Fruit fly (Drosophila melanogaster) whole organism, prepupa: ENCODE measurements around the gene idc.
A peak's percentile ranks its signal among the peaks of the same experiment; 100 is the strongest.

ENCODE experiments used
- Blimp-1 ChIP-seq: fragments of 200-800 bp; sonication (Bioruptor generic); optimal IDR thresholded peaks from 3 replicates; lab custom pipeline; 2017; ENCODE audit warnings: missing biosample characterization, missing genetic modification characterization, mild to moderate bottlenecking, moderate library complexity, missing genetic modification reagents
- CG10631 ChIP-seq: fragments of 200-800 bp; sonication (Bioruptor generic); optimal IDR thresholded peaks from 2 replicates; lab custom pipeline; 2016; ENCODE audit warnings: missing biosample characterization, missing genetic modification characterization
- CG11762 ChIP-seq: fragments of 200-800 bp; sonication (Bioruptor generic); optimal IDR thresholded peaks from 3 replicates; lab custom pipeline; 2016; ENCODE audit warnings: missing biosample characterization, missing genetic modification characterization; ENCODE audit not compliant: insufficient read depth
- CG15336 ChIP-seq: fragments of 200-800 bp; sonication (Bioruptor generic); IDR thresholded peaks from 2 replicates; pipeline ENCODE4 v1.3.6; 2022; ENCODE audit warnings: missing biosample characterization, missing genetic modification characterization
- CG1621 ChIP-seq: fragments of 200-800 bp; sonication (Bioruptor generic); optimal IDR thresholded peaks from 3 replicates; lab custom pipeline; 2018; ENCODE audit warnings: missing biosample characterization, mild to moderate bottlenecking, missing genetic modification characterization
- CG16779 ChIP-seq: fragments of 200-800 bp; sonication (Bioruptor generic); optimal IDR thresholded peaks from 3 replicates; lab custom pipeline; 2017; ENCODE audit warnings: missing biosample characterization, mild to moderate bottlenecking, missing genetic modification characterization
- CG31627 ChIP-seq: fragments of 200-800 bp; sonication (Bioruptor generic); optimal IDR thresholded peaks from 3 replicates; lab custom pipeline; 2016; ENCODE audit warnings: missing biosample characterization, missing genetic modification characterization
- CG32006 ChIP-seq: fragments of 200-800 bp; sonication (Bioruptor generic); optimal IDR thresholded peaks from 3 replicates; lab custom pipeline; 2017; ENCODE audit warnings: missing biosample characterization, mild to moderate bottlenecking, missing genetic modification characterization
- CG3919 ChIP-seq: fragments of 200-800 bp; sonication (Bioruptor generic); optimal IDR thresholded peaks from 3 replicates; lab custom pipeline; 2016; ENCODE audit warnings: missing biosample characterization, missing genetic modification characterization
- CG4318 ChIP-seq: fragments of 200-800 bp; sonication (Bioruptor generic); optimal IDR thresholded peaks from 3 replicates; lab custom pipeline; 2017; ENCODE audit warnings: missing biosample characterization, mild to moderate bottlenecking, missing genetic modification characterization
- CG6163 ChIP-seq: fragments of 200-800 bp; sonication (Bioruptor generic); IDR thresholded peaks from 3 replicates; pipeline ENCODE4 v1.3.6; 2022; ENCODE audit warnings: missing biosample characterization, missing genetic modification characterization
- CG6276 ChIP-seq: fragments of 200-800 bp; sonication (Bioruptor generic); optimal IDR thresholded peaks from 2 replicates; lab custom pipeline; 2017; ENCODE audit warnings: missing biosample characterization, mild to moderate bottlenecking, missing genetic modification characterization
- CG6792 ChIP-seq: fragments of 200-800 bp; sonication (Bioruptor generic); optimal IDR thresholded peaks from 3 replicates; lab custom pipeline; 2016; ENCODE audit warnings: missing biosample characterization, missing genetic modification characterization
- CG6808 ChIP-seq: fragments of 200-800 bp; sonication (Bioruptor generic); optimal IDR thresholded peaks from 3 replicates; lab custom pipeline; 2017; ENCODE audit warnings: missing biosample characterization, missing genetic modification characterization, mild to moderate bottlenecking, moderate library complexity, missing genetic modification reagents
- CG6854 ChIP-seq: fragments of 200-800 bp; sonication (Bioruptor generic); optimal IDR thresholded peaks from 2 replicates; lab custom pipeline; 2017; ENCODE audit warnings: missing biosample characterization, mild to moderate bottlenecking, missing genetic modification characterization
- CG7368 ChIP-seq: fragments of 200-800 bp; sonication (Bioruptor generic); optimal IDR thresholded peaks from 3 replicates; lab custom pipeline; 2016; ENCODE audit warnings: missing biosample characterization, missing genetic modification characterization
- CG8119 ChIP-seq: fragments of 200-800 bp; sonication (Bioruptor generic); IDR thresholded peaks from 3 replicates; pipeline ENCODE4 v1.3.6; 2022; ENCODE audit warnings: missing biosample characterization, missing genetic modification characterization
- CG8319 ChIP-seq: fragments of 200-800 bp; sonication (Bioruptor generic); optimal IDR thresholded peaks from 3 replicates; lab custom pipeline; 2016; ENCODE audit warnings: missing biosample characterization, missing genetic modification characterization
- CG8632 ChIP-seq: fragments of 200-800 bp; sonication (Bioruptor generic); optimal IDR thresholded peaks from 3 replicates; lab custom pipeline; 2016; ENCODE audit warnings: missing biosample characterization, missing genetic modification characterization
- CG9139 ChIP-seq: fragments of 200-800 bp; sonication (Bioruptor generic); optimal IDR thresholded peaks from 3 replicates; lab custom pipeline; 2017; ENCODE audit warnings: missing biosample characterization, mild to moderate bottlenecking, missing genetic modification characterization
- Eip75B ChIP-seq: fragments of 200-800 bp; sonication (Bioruptor generic); optimal IDR thresholded peaks from 3 replicates; lab custom pipeline; 2016; ENCODE audit warnings: missing biosample characterization, missing genetic modification characterization
- Eip78C ChIP-seq: fragments of 200-800 bp; sonication (Bioruptor generic); peaks from one replicate; lab custom pipeline; 2016; ENCODE audit warnings: missing biosample characterization, missing genetic modification characterization
- Eip93F ChIP-seq: fragments of 200-800 bp; sonication (Bioruptor generic); optimal IDR thresholded peaks from 2 replicates; lab custom pipeline; 2016; ENCODE audit warnings: missing biosample characterization, mild to moderate bottlenecking, missing genetic modification characterization
- Ets21C ChIP-seq: fragments of 200-800 bp; sonication (Bioruptor generic); optimal IDR thresholded peaks from 3 replicates; lab custom pipeline; 2016; ENCODE audit warnings: missing biosample characterization, missing genetic modification characterization
- Hr38 ChIP-seq: sonication (Bioruptor generic); optimal IDR thresholded peaks from 2 replicates; lab custom pipeline; 2016; ENCODE audit warnings: missing biosample characterization, missing genetic modification characterization
- Lpt ChIP-seq: fragments of 200-800 bp; sonication (Bioruptor generic); optimal IDR thresholded peaks from 3 replicates; lab custom pipeline; 2016; ENCODE audit warnings: missing biosample characterization, missing genetic modification characterization
- OdsH ChIP-seq: fragments of 200-800 bp; sonication (Bioruptor generic); optimal IDR thresholded peaks from 3 replicates; lab custom pipeline; 2016; ENCODE audit warnings: missing biosample characterization, missing genetic modification characterization
- Sox102F ChIP-seq: fragments of 200-800 bp; sonication (Bioruptor generic); optimal IDR thresholded peaks from 2 replicates; lab custom pipeline; 2016; ENCODE audit warnings: missing biosample characterization, mild to moderate bottlenecking, missing genetic modification characterization
- Sox14 ChIP-seq: fragments of 200-800 bp; sonication (Bioruptor generic); optimal IDR thresholded peaks from 3 replicates; lab custom pipeline; 2016; ENCODE audit warnings: missing biosample characterization, missing genetic modification characterization
- Sox15 ChIP-seq: fragments of 200-800 bp; sonication (Bioruptor generic); optimal IDR thresholded peaks from 3 replicates; lab custom pipeline; 2016; ENCODE audit warnings: missing biosample characterization, missing genetic modification characterization
- achi ChIP-seq: fragments of 200-800 bp; sonication (Bioruptor generic); optimal IDR thresholded peaks from 3 replicates; lab custom pipeline; 2016; ENCODE audit warnings: missing biosample characterization, missing genetic modification characterization
- acj6 ChIP-seq: fragments of 200-800 bp; sonication (Bioruptor generic); optimal IDR thresholded peaks from 3 replicates; lab custom pipeline; 2016; ENCODE audit warnings: missing biosample characterization, missing genetic modification characterization
- cyc ChIP-seq: fragments of 200-800 bp; sonication (Bioruptor generic); optimal IDR thresholded peaks from 3 replicates; lab custom pipeline; 2016; ENCODE audit warnings: missing biosample characterization, missing genetic modification characterization
- dac ChIP-seq: fragments of 200-800 bp; sonication (Bioruptor generic); optimal IDR thresholded peaks from 2 replicates; lab custom pipeline; 2017; ENCODE audit warnings: missing biosample characterization, mild to moderate bottlenecking, missing genetic modification characterization
- eg ChIP-seq: fragments of 200-800 bp; sonication (Bioruptor generic); IDR thresholded peaks from 3 replicates; pipeline ENCODE4 v1.3.6; 2022; ENCODE audit warnings: missing biosample characterization, missing genetic modification characterization
- esn ChIP-seq: fragments of 200-800 bp; sonication (Bioruptor generic); optimal IDR thresholded peaks from 2 replicates; lab custom pipeline; 2016; ENCODE audit warnings: missing biosample characterization, mild to moderate bottlenecking, missing genetic modification characterization, moderate library complexity
- fd59A ChIP-seq: fragments of 200-800 bp; sonication (Bioruptor generic); optimal IDR thresholded peaks from 2 replicates; lab custom pipeline; 2017; ENCODE audit warnings: missing biosample characterization, mild to moderate bottlenecking, missing genetic modification characterization, missing genetic modification reagents
- fd85E ChIP-seq: fragments of 200-800 bp; sonication (Bioruptor generic); optimal IDR thresholded peaks from 3 replicates; lab custom pipeline; 2016; ENCODE audit warnings: missing biosample characterization, missing genetic modification characterization
- fkh ChIP-seq: fragments of 200-800 bp; sonication (Bioruptor generic); optimal IDR thresholded peaks from 3 replicates; lab custom pipeline; 2017; ENCODE audit warnings: missing biosample characterization, mild to moderate bottlenecking, missing genetic modification characterization, moderate library complexity
- lz ChIP-seq: fragments of 200-800 bp; sonication (Bioruptor generic); optimal IDR thresholded peaks from 3 replicates; lab custom pipeline; 2016; ENCODE audit warnings: missing biosample characterization, missing genetic modification characterization
- net ChIP-seq: fragments of 200-800 bp; sonication (Bioruptor generic); optimal IDR thresholded peaks from 3 replicates; lab custom pipeline; 2016; ENCODE audit warnings: missing biosample characterization, missing genetic modification characterization
- pdm3 ChIP-seq: fragments of 200-800 bp; sonication (Bioruptor generic); optimal IDR thresholded peaks from 3 replicates; lab custom pipeline; 2016; ENCODE audit warnings: missing biosample characterization, missing genetic modification characterization
- salr ChIP-seq, 2 experiments: fragments of 200-800 bp; sonication (Bioruptor generic); optimal IDR thresholded peaks; 3 replicates each; lab custom pipeline; 2016 to 2018; ENCODE audit warnings: missing biosample characterization in 2 of 2, missing genetic modification characterization in 2 of 2, mild to moderate bottlenecking in 1 of 2
- ss ChIP-seq, 2 experiments: fragments of 200-800 bp; sonication (Bioruptor generic); optimal IDR thresholded peaks; 2 replicates in 1 of 2; 3 replicates in 1 of 2; lab custom pipeline; 2017 to 2018; ENCODE audit warnings: mild to moderate bottlenecking in 2 of 2, missing biosample characterization in 2 of 2, missing genetic modification characterization in 2 of 2, moderate library complexity in 1 of 2
- svp ChIP-seq: fragments of 200-800 bp; sonication (Bioruptor generic); peaks from one replicate; lab custom pipeline; 2016; ENCODE audit warnings: missing biosample characterization, missing genetic modification characterization
- topi ChIP-seq: fragments of 200-800 bp; sonication (Bioruptor generic); optimal IDR thresholded peaks from 3 replicates; lab custom pipeline; 2016; ENCODE audit warnings: missing biosample characterization, missing genetic modification characterization
- vri ChIP-seq: fragments of 200-800 bp; sonication (Bioruptor generic); optimal IDR thresholded peaks from 3 replicates; lab custom pipeline; 2016; ENCODE audit warnings: missing biosample characterization, mild to moderate bottlenecking, missing genetic modification characterization

The idc gene

DNA sequence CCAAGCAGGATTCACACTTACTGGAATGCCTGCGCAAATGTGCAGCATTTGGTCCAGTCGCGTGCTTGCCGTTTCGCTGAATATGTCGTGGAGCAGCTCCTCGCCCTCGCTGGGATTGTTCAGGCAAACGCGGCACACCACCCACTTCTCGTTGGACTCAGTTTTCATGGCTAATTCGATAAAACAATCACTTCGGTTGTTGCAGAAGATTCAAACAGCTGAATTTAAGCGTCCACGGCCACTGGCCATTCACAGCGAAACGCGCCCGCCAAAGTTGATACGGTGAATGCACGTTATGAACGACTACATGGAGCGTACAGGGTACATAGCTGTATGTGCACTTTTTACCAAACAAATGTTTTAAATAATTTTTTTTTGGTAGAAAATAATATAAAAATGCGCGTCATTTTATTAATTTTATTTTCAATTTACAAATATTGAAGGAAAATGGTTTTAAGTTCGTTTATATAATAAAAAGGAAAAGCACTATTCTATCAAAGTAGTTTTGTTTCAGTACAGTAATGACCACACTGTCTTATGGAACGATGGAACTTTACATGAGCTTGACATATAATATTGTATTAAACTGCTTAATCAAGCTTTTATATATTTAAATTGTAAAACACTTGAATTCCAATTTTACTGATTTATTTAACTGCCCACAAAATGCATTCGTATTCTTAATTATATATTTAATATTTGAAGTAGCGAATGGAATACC, 420 bp upstream of the idc start, which contains the start of gene trem (continued):
- TF ChIP-seq CG6854 (GFP tag; lab: Kevin White, UChicago) (no peak), esn (peak; percentile 81), lz (peak; percentile 75), CG1621 (tag; lab: Kevin White, UChicago) (no peak), dac (GFP tag; lab: Kevin White, UChicago) (peak; percentile 49), CG8632 (GFP tag; lab: Kevin White, UChicago) (peak; percentile 69), CG8319 (GFP tag; lab: Kevin White, UChicago) (peak; percentile 67), Eip78C (peak; percentile 91), Sox15 (GFP tag; lab: Kevin White, UChicago) (peak; percentile 75), Eip93F (GFP tag; lab: Kevin White, UChicago) (no peak), CG11762 (peak; percentile 76), Eip75B (GFP tag; lab: Kevin White, UChicago) (no peak), salr (GFP tag; optimal IDR thresholded peaks at IDR 0.05; lab: Kevin White, UChicago) (peak; percentile 29 to 89), Blimp-1 (GFP tag; lab: Kevin White, UChicago) (peak; percentile 41), CG31627 (GFP tag; lab: Kevin White, UChicago) (peak; percentile 80), CG6163 (GFP tag; lab: Robert Waterston, UW) (0 out of 3 replicates have a peak, but pooled peaks have one; percentile 43), Sox14 (GFP tag; lab: Kevin White, UChicago) (peak; percentile 74), Lpt (GFP tag; lab: Kevin White, UChicago) (no peak), topi (GFP tag; lab: Kevin White, UChicago) (peak; percentile 68)

DNA sequence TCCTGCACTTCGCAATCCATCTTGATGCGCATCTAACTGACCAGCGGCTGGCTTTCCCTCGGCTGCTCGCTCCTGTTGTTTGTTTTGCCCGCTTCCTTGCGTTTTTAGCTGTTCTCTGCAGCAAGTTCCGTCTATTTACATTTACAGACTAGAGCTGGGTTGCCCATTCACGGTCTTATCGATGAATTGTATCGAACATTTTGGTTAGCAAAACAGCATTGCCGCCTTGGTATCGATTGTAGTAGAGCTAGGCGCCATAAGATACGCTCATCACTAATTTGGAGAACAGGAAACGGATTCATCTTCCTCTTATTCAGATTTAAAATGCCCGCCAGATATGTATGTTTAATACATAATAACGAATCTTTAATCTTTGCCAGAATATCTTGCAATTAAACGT, 4.3 kb downstream of the idc start, which contains the start of gene Regnase-1:
Gene Regnase-1 (minus strand): TSS at position 170 of the 400 bp plus-strand sequence.
- TF ChIP-seq CG6854 (GFP tag; lab: Kevin White, UChicago) (peak; percentile 96), CG15336 (no peak; the same call in 1 of the 2 replicates), OdsH (GFP tag; lab: Kevin White, UChicago) (peak; percentile 83), dac (GFP tag; lab: Kevin White, UChicago) (peak; percentile 51), acj6 (GFP tag; lab: Kevin White, UChicago) (peak; percentile 74), CG6163 (GFP tag; lab: Robert Waterston, UW) (peak; percentile 89), CG8632 (GFP tag; lab: Kevin White, UChicago) (peak; percentile 82), CG11762 (peak; percentile 63), Blimp-1 (GFP tag; lab: Kevin White, UChicago) (peak; percentile 77), achi (GFP tag; lab: Kevin White, UChicago) (peak; percentile 76), Hr38 (no peak), esn (peak; percentile 90), CG3919 (GFP tag; lab: Kevin White, UChicago) (peak; percentile 90), net (GFP tag; lab: Kevin White, UChicago) (peak; percentile 85), vri (GFP tag; lab: Kevin White, UChicago) (no peak), fkh (GFP tag; lab: Kevin White, UChicago) (peak; percentile 99), CG7368 (GFP tag; lab: Kevin White, UChicago) (peak; percentile 87), CG6792 (GFP tag; lab: Kevin White, UChicago) (peak; percentile 82), CG10631 (GFP tag; lab: Kevin White, UChicago) (peak; percentile 65), eg (peak; percentile 88), CG8319 (GFP tag; lab: Kevin White, UChicago) (peak; percentile 80), fd85E (GFP tag; lab: Kevin White, UChicago) (peak; percentile 84), pdm3 (GFP tag; lab: Kevin White, UChicago) (peak; percentile 85), CG6276 (GFP tag; lab: Kevin White, UChicago) (no peak), CG9139 (GFP tag; lab: Kevin White, UChicago) (peak; percentile 87), CG16779 (no peak), Ets21C (peak; percentile 51), svp (no peak), Sox102F (GFP tag; lab: Kevin White, UChicago) (no peak), cyc (GFP tag; lab: Kevin White, UChicago) (peak; percentile 77), fd59A (GFP tag; lab: Kevin White, UChicago) (peak; percentile 45), CG8119 (no peak), CG31627 (GFP tag; lab: Kevin White, UChicago) (peak; percentile 78), CG6808 (peak; percentile 74), CG32006 (GFP tag; lab: Kevin White, UChicago) (peak; percentile 47), CG1621 (tag; lab: Kevin White, UChicago) (peak; percentile 81), ss (GFP tag; optimal IDR thresholded peaks at IDR 0.05; lab: Kevin White, UChicago) (peak in 1 of 2 experiments; percentile 91), CG4318 (GFP tag; lab: Kevin White, UChicago) (no peak)
